Worm (Caenorhabditis elegans): ENCODE measurements around the gene gba-1.

ce11 chrII:2196742-2197141 lies 20.2 kb downstream of the gba-1 start:
- TF ChIP-seq hpl-2 (GFP tag; optimal IDR thresholded peaks at IDR 0.05) (no peak), fkh-10 (GFP tag; optimal IDR thresholded peaks at IDR 0.05) (no peak)

Data from whole organism, L1 larva.